Fruit fly (Drosophila melanogaster) Kc167 (cell line): ENCODE measurements around the gene Rubicon.

Experiments
- h ChIP-seq: fragments of >200 bp; optimal IDR thresholded peaks from 3 replicates; lab custom pipeline; 2018; ENCODE audit warnings: missing external identifiers
- psq ChIP-seq: fragments of >200 bp; optimal IDR thresholded peaks from 2 replicates; lab custom pipeline; 2017; ENCODE audit warnings: missing external identifiers
- ttk ChIP-seq: sonication (Bioruptor generic); optimal IDR thresholded peaks from 2 replicates; lab custom pipeline; 2017; ENCODE audit warnings: missing external identifiers

DNA sequence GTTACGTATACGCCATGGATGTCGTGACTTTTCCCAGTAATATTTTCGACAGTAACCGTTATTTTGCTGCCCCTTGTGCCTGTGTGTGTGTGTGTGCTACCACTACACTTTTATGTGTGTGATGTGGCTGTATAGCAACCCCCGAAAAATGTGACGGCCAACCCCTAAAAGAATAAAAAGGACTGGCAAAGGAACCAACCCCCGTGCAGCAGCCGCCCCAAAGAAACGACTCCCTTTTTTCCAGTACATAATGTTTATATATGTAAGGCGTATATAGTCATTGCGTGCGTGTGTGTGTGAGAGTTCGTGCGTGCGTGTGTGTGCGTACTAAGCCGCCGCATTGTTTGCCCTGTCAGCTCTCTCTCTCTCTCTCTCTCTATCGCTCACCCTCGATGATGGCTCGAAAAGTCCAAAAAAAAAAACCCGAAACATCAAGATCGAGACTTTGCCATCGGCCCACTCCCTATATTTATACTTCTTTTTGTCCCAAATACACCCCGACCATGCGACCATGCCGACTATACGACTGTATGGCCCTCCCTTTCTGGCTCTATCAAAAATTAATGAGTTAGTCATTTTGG lies 36.1 kb upstream of the Rubicon start:
- TF ChIP-seq h (lab: Kevin White, UChicago) (no peak), psq (lab: Kevin White, UChicago) (no peak), ttk (lab: Kevin White, UChicago) (no peak)
